Worm (Caenorhabditis elegans): ENCODE measurements around the gene ZK757.1.

ce11 chrIII:9912501-9912900 lies 41.6 kb upstream of the ZK757.1 start:
- TF ChIP-seq lsy-2 (tag; optimal IDR thresholded peaks at IDR 0.05): no peak
- TF ChIP-seq lin-13 (GFP tag; optimal IDR thresholded peaks at IDR 0.05): no peak
- TF ChIP-seq nhr-12 (tag; optimal IDR thresholded peaks at IDR 0.05): no peak
- TF ChIP-seq C34F6.9 (tag; optimal IDR thresholded peaks at IDR 0.05): no peak

Measured in whole organism, L2 larva.